Fruit fly (Drosophila melanogaster) whole organism, embryonic: ENCODE results near the gene CG16985.
A peak's percentile ranks its signal among the peaks of the same experiment; 100 is the strongest.

Experiments
- Atf-2 ChIP-seq: fragments of 200-800 bp; sonication (Bioruptor generic); optimal IDR thresholded peaks from 2 replicates; lab custom pipeline; 2016; ENCODE audit warnings: missing biosample characterization, missing genetic modification characterization
- Blimp-1 ChIP-seq: fragments of 200-800 bp; sonication (Bioruptor generic); optimal IDR thresholded peaks from 3 replicates; lab custom pipeline; 2018; ENCODE audit warnings: missing biosample characterization, missing genetic modification characterization, mild to moderate bottlenecking, moderate library complexity, missing genetic modification reagents
- CG11456 ChIP-seq: fragments of 200-800 bp; sonication (Bioruptor generic); IDR thresholded peaks from 3 replicates; pipeline ENCODE4 v1.3.6; 2022; ENCODE audit warnings: missing biosample characterization, missing genetic modification characterization
- CG12104 ChIP-seq: fragments of 200-800 bp; sonication (Bioruptor generic); optimal IDR thresholded peaks from 3 replicates; lab custom pipeline; 2016; ENCODE audit warnings: missing biosample characterization, missing genetic modification characterization
- CG12744 ChIP-seq: fragments of 200-800 bp; sonication (Bioruptor generic); optimal IDR thresholded peaks from 2 replicates; lab custom pipeline; 2016; ENCODE audit warnings: missing biosample characterization, missing genetic modification characterization
- CG12942 ChIP-seq: fragments of 200-800 bp; sonication (Bioruptor generic); optimal IDR thresholded peaks from 3 replicates; lab custom pipeline; 2016; ENCODE audit warnings: missing biosample characterization, missing genetic modification characterization
- CG1602 ChIP-seq: fragments of 200-800 bp; sonication (Bioruptor generic); optimal IDR thresholded peaks from 3 replicates; lab custom pipeline; 2016; ENCODE audit warnings: missing biosample characterization, missing genetic modification characterization
- CG16779 ChIP-seq: fragments of 200-800 bp; sonication (Bioruptor generic); IDR thresholded peaks from 2 replicates; pipeline ENCODE4 v1.3.6; 2022; ENCODE audit warnings: missing biosample characterization, missing genetic modification characterization
- CG2116 ChIP-seq: fragments of 200-800 bp; sonication (Bioruptor generic); optimal IDR thresholded peaks from 3 replicates; lab custom pipeline; 2018; ENCODE audit warnings: missing biosample characterization, mild to moderate bottlenecking, missing genetic modification characterization
- CG3065 ChIP-seq: fragments of 200-800 bp; sonication (Bioruptor generic); optimal IDR thresholded peaks from 2 replicates; lab custom pipeline; 2016; ENCODE audit warnings: missing biosample characterization, missing genetic modification characterization
- CG4424 ChIP-seq: fragments of 200-800 bp; sonication (Bioruptor generic); optimal IDR thresholded peaks from 3 replicates; lab custom pipeline; 2016; ENCODE audit warnings: missing biosample characterization, missing genetic modification characterization
- CG4854 ChIP-seq: fragments of 200-800 bp; sonication (Bioruptor generic); optimal IDR thresholded peaks from 2 replicates; lab custom pipeline; 2016; ENCODE audit warnings: missing biosample characterization, missing genetic modification characterization, inconsistent platforms
- CG5180 ChIP-seq: fragments of 200-800 bp; sonication (Bioruptor generic); optimal IDR thresholded peaks from 3 replicates; lab custom pipeline; 2017; ENCODE audit warnings: missing biosample characterization, missing genetic modification characterization, mild to moderate bottlenecking, moderate library complexity, missing genetic modification reagents
- CG6272 ChIP-seq: fragments of 200-800 bp; sonication (Bioruptor generic); IDR thresholded peaks from 2 replicates; pipeline ENCODE4 v1.3.6; 2022; ENCODE audit warnings: missing biosample characterization, missing genetic modification characterization
- CG8290 ChIP-seq, 3 experiments: fragments of 200-800 bp; sonication (Bioruptor generic); optimal IDR thresholded peaks; 2 replicates each; lab custom pipeline; 2016 to 2019; ENCODE audit warnings: missing biosample characterization in 3 of 3, missing genetic modification characterization in 3 of 3, mild to moderate bottlenecking in 2 of 3, moderate library complexity in 1 of 3
- CG8388 ChIP-seq: fragments of 200-800 bp; sonication (Bioruptor generic); optimal IDR thresholded peaks from 2 replicates; lab custom pipeline; 2019; ENCODE audit warnings: missing biosample characterization, mild to moderate bottlenecking, missing genetic modification characterization, moderate library complexity
- Gsc ChIP-seq: fragments of 200-800 bp; sonication (Bioruptor generic); IDR thresholded peaks from 2 replicates; pipeline ENCODE4 v1.3.6; 2022; ENCODE audit warnings: missing biosample characterization, missing genetic modification characterization
- H15 ChIP-seq: fragments of 200-800 bp; sonication (Bioruptor generic); IDR thresholded peaks from 3 replicates; pipeline ENCODE4 v1.3.6; 2022; ENCODE audit warnings: missing biosample characterization, missing genetic modification characterization
- HLH4C ChIP-seq: fragments of 200-800 bp; sonication (Bioruptor generic); IDR thresholded peaks from 3 replicates; pipeline ENCODE4 v1.3.6; 2022; ENCODE audit warnings: missing biosample characterization, missing genetic modification characterization; ENCODE audit not compliant: partially characterized antibody
- Hmx ChIP-seq: fragments of 200-800 bp; sonication (Bioruptor generic); optimal IDR thresholded peaks from 2 replicates; lab custom pipeline; 2016; ENCODE audit warnings: missing biosample characterization, missing genetic modification characterization
- Jarid2 ChIP-seq: fragments of 200-800 bp; sonication (Bioruptor generic); optimal IDR thresholded peaks from 3 replicates; lab custom pipeline; 2017; ENCODE audit warnings: mild to moderate bottlenecking, missing biosample characterization, missing genetic modification reagents, missing genetic modification characterization
- Max ChIP-seq: fragments of 200-800 bp; sonication (Bioruptor generic); optimal IDR thresholded peaks from 2 replicates; lab custom pipeline; 2016; ENCODE audit warnings: missing biosample characterization, mild to moderate bottlenecking, missing genetic modification characterization
- NC2α ChIP-seq: fragments of 200-800 bp; sonication (Bioruptor generic); optimal IDR thresholded peaks from 2 replicates; lab custom pipeline; 2016; ENCODE audit warnings: missing biosample characterization, missing genetic modification characterization
- NC2β ChIP-seq: fragments of 200-800 bp; sonication (Bioruptor generic); optimal IDR thresholded peaks from 2 replicates; lab custom pipeline; 2016; ENCODE audit warnings: missing biosample characterization, missing genetic modification characterization
- NfI ChIP-seq: fragments of 200-800 bp; sonication (Bioruptor generic); optimal IDR thresholded peaks from 3 replicates; lab custom pipeline; 2018; ENCODE audit warnings: missing biosample characterization, mild to moderate bottlenecking, missing genetic modification characterization, moderate library complexity
- Oaz ChIP-seq: fragments of 200-800 bp; sonication (Bioruptor generic); IDR thresholded peaks from 2 replicates; pipeline ENCODE4 v1.3.6; 2022; ENCODE audit warnings: missing biosample characterization, missing genetic modification characterization
- PHDP ChIP-seq: fragments of 200-800 bp; sonication (Bioruptor generic); optimal IDR thresholded peaks from 3 replicates; lab custom pipeline; 2018; ENCODE audit warnings: missing biosample characterization, mild to moderate bottlenecking, missing genetic modification characterization, moderate library complexity
- Poxn ChIP-seq: fragments of 200-800 bp; sonication (Bioruptor generic); IDR thresholded peaks from 2 replicates; pipeline ENCODE4 v1.3.6; 2022; ENCODE audit warnings: missing biosample characterization, missing genetic modification characterization
- Sin3A ChIP-seq: fragments of >200 bp; optimal IDR thresholded peaks from 2 replicates; lab custom pipeline; 2018
- bcd ChIP-seq: fragments of 200-800 bp; sonication (Bioruptor generic); optimal IDR thresholded peaks from 2 replicates; lab custom pipeline; 2017; ENCODE audit warnings: missing biosample characterization, mild to moderate bottlenecking, missing genetic modification characterization
- bigmax ChIP-seq: fragments of 200-800 bp; sonication (Bioruptor generic); optimal IDR thresholded peaks from 2 replicates; lab custom pipeline; 2018; ENCODE audit warnings: missing biosample characterization, mild to moderate bottlenecking, missing genetic modification characterization
- cato ChIP-seq: fragments of 200-800 bp; sonication (Bioruptor generic); optimal IDR thresholded peaks from 2 replicates; lab custom pipeline; 2016; ENCODE audit warnings: missing biosample characterization, missing genetic modification characterization, borderline replicate concordance
- chn ChIP-seq: fragments of 200-800 bp; sonication (Bioruptor generic); optimal IDR thresholded peaks from 2 replicates; lab custom pipeline; 2016; ENCODE audit warnings: missing biosample characterization, missing genetic modification characterization
- cwo ChIP-seq: fragments of 200-800 bp; sonication (Bioruptor generic); optimal IDR thresholded peaks from 3 replicates; lab custom pipeline; 2017; ENCODE audit warnings: missing biosample characterization, missing genetic modification characterization, mild to moderate bottlenecking, moderate library complexity, missing genetic modification reagents
- danr ChIP-seq: fragments of 200-800 bp; sonication (Bioruptor generic); IDR thresholded peaks from 2 replicates; pipeline ENCODE4 v1.3.6; 2022; ENCODE audit warnings: missing biosample characterization, missing genetic modification characterization
- esg ChIP-seq: fragments of 200-800 bp; sonication (Bioruptor generic); conservative IDR thresholded peaks from 2 replicates; pipeline ENCODE4 v1.3.6; 2022; ENCODE audit warnings: missing biosample characterization, missing genetic modification characterization
- gce ChIP-seq: fragments of 200-800 bp; sonication (Bioruptor generic); IDR thresholded peaks from 3 replicates; pipeline ENCODE4 v1.3.6; 2022; ENCODE audit warnings: missing biosample characterization, missing genetic modification characterization
- gro ChIP-seq: fragments of 200-800 bp; sonication (Bioruptor generic); optimal IDR thresholded peaks from 2 replicates; lab custom pipeline; 2016; ENCODE audit warnings: missing biosample characterization, missing genetic modification characterization
- jigr1 ChIP-seq: fragments of 200-800 bp; sonication (Bioruptor generic); IDR thresholded peaks from 3 replicates; pipeline ENCODE4 v1.3.6; 2022; ENCODE audit warnings: missing biosample characterization, missing genetic modification characterization
- kay ChIP-seq: fragments of 200-800 bp; sonication (Bioruptor generic); optimal IDR thresholded peaks from 2 replicates; lab custom pipeline; 2016; ENCODE audit warnings: missing biosample characterization, missing genetic modification characterization
- repo ChIP-seq: fragments of 200-800 bp; sonication (Bioruptor generic); optimal IDR thresholded peaks from 2 replicates; lab custom pipeline; 2016; ENCODE audit warnings: missing biosample characterization, missing genetic modification characterization
- ro ChIP-seq: fragments of 200-800 bp; sonication (Bioruptor generic); IDR thresholded peaks from 2 replicates; pipeline ENCODE4 v1.3.6; 2022; ENCODE audit warnings: missing biosample characterization, missing genetic modification characterization
- row ChIP-seq: fragments of 200-800 bp; sonication (Bioruptor generic); IDR thresholded peaks from 3 replicates; pipeline ENCODE4 v1.3.6; 2022; ENCODE audit warnings: missing biosample characterization, missing genetic modification characterization
- run ChIP-seq: fragments of 200-800 bp; sonication (Bioruptor generic); optimal IDR thresholded peaks from 3 replicates; lab custom pipeline; 2018; ENCODE audit warnings: missing biosample characterization, mild to moderate bottlenecking, missing genetic modification characterization
- sd ChIP-seq: fragments of 200-800 bp; sonication (Bioruptor generic); optimal IDR thresholded peaks from 3 replicates; lab custom pipeline; 2018; ENCODE audit warnings: missing biosample characterization, mild to moderate bottlenecking, missing genetic modification characterization, moderate library complexity
- sens-2 ChIP-seq: fragments of 200-800 bp; sonication (Bioruptor generic); IDR thresholded peaks from 2 replicates; pipeline ENCODE4 v1.3.6; 2022; ENCODE audit warnings: missing biosample characterization, missing genetic modification characterization
- stwl ChIP-seq: fragments of 200-800 bp; sonication (Bioruptor generic); optimal IDR thresholded peaks from 3 replicates; lab custom pipeline; 2018; ENCODE audit warnings: missing biosample characterization, mild to moderate bottlenecking, missing genetic modification characterization, moderate library complexity
- tx ChIP-seq: fragments of 200-800 bp; sonication (Bioruptor generic); optimal IDR thresholded peaks from 2 replicates; lab custom pipeline; 2016; ENCODE audit warnings: missing biosample characterization, missing genetic modification characterization
- wdn ChIP-seq: fragments of 200-800 bp; sonication (Bioruptor generic); IDR thresholded peaks from 2 replicates; pipeline ENCODE4 v1.3.6; 2022; ENCODE audit warnings: missing biosample characterization, missing genetic modification characterization

The CG16985 gene

DNA sequence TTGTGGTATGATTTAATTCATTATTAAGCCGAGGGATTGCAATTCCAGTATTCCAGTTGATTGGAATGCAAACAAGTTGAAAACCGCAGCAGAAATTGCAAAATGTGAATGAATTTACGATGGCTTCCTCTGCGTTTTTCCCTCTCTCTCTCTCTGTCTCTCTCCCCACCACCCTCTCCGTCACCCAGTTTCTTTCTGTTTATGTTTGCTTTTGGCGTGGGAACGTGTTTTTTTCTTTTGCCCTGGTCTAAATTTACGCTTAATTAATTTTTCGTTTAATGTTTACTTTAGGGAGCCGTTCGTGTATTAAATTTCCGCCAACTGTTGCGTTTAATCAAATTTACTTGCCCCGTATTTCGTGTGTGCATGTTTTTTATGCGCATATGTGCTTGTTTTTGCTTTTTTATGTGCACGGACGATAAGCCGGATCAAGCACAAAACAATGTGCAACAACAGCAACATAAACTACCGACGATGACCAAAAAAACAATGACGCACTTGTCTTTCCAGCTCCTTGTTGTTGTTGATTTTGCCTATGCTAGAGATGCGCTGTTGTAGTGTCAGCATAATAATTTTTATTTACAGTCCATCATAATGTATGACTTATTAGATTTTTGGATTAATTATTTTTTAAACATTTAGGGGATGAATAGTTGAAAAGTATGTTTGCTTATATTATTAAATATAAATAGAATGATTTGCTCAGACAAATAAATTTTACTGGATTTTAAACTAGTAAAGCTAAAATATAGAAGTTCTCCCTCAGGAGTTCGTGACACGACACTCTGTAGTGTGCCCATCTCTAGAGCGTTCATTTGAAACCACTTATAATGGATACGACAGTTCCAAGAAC lies 9.0 kb upstream of the CG16985 start:
- TF ChIP-seq CG3065 (GFP tag; lab: Kevin White, UChicago) = no peak
- no peak for TF ChIP-seq stwl (tag; lab: Kevin White, UChicago)
- no peak for TF ChIP-seq Hmx (GFP tag; lab: Kevin White, UChicago)
- peak; percentile 93 for TF ChIP-seq row (GFP tag; lab: Robert Waterston, UW)
- TF ChIP-seq Blimp-1 (GFP tag; lab: Kevin White, UChicago) = peak; percentile 64
- peak; percentile 70 for TF ChIP-seq bcd
- peak; percentile 69 for TF ChIP-seq Oaz (GFP tag; lab: Robert Waterston, UW)
- TF ChIP-seq Jarid2 (GFP tag; lab: Kevin White, UChicago) = no peak
- TF ChIP-seq HLH4C = peak; percentile 58; the same call in 2 of the 3 replicates
- no peak for TF ChIP-seq jigr1
- peak; percentile 53 for TF ChIP-seq CG5180 (GFP tag; lab: Kevin White, UChicago)
- peak; percentile 78 for TF ChIP-seq CG8388 (GFP tag; lab: Kevin White, UChicago)
- no peak for TF ChIP-seq wdn (GFP tag; lab: Robert Waterston, UW)
- no peak for TF ChIP-seq Gsc (GFP tag; lab: Robert Waterston, UW)
- TF ChIP-seq run (tag; lab: Kevin White, UChicago) = peak; percentile 71
- TF ChIP-seq CG1602 (GFP tag; lab: Kevin White, UChicago) = peak; percentile 60
- peak; percentile 62 for TF ChIP-seq Max (GFP tag; lab: Kevin White, UChicago)
- no peak for TF ChIP-seq bigmax (GFP tag; lab: Kevin White, UChicago)
- TF ChIP-seq NC2β (GFP tag; lab: Kevin White, UChicago) = no peak
- TF ChIP-seq CG8290 (GFP tag; optimal IDR thresholded peaks at IDR 0.05; lab: Kevin White, UChicago) = peak; percentile 21
- peak; percentile 18 to 47 for TF ChIP-seq CG8290 (tag; optimal IDR thresholded peaks at IDR 0.05; lab: Kevin White, UChicago)
- TF ChIP-seq CG12104 (GFP tag; lab: Kevin White, UChicago) = peak; percentile 82
- TF ChIP-seq repo (GFP tag; lab: Kevin White, UChicago) = no peak
- no peak for TF ChIP-seq Atf-2
- 0 out of 2 replicates have a peak, but pooled peaks have one; percentile 17 for TF ChIP-seq Poxn (GFP tag; lab: Robert Waterston, UW)
- TF ChIP-seq cwo (GFP tag; lab: Kevin White, UChicago) = peak; percentile 72
- TF ChIP-seq gro (GFP tag; lab: Kevin White, UChicago) = no peak
- peak; percentile 32 for TF ChIP-seq cato (GFP tag; lab: Kevin White, UChicago)
- TF ChIP-seq CG4854 = no peak
- peak; percentile 51; the same call in 1 of the 3 replicates for TF ChIP-seq gce (GFP tag; lab: Robert Waterston, UW)
- TF ChIP-seq NC2α (GFP tag; lab: Kevin White, UChicago) = no peak
- TF ChIP-seq CG2116 = peak; percentile 43
- peak; percentile 49; the same call in 1 of the 2 replicates for TF ChIP-seq CG6272
- no peak for TF ChIP-seq CG12744 (GFP tag; lab: Kevin White, UChicago)
- peak; percentile 10 for TF ChIP-seq chn
- TF ChIP-seq danr (GFP tag; lab: Robert Waterston, UW) = 0 out of 2 replicates have a peak, but pooled peaks have one; percentile 8
- TF ChIP-seq CG11456 (GFP tag; lab: Robert Waterston, UW) = no peak
- TF ChIP-seq NfI (GFP tag; lab: Kevin White, UChicago) = peak; percentile 65
- TF ChIP-seq ro (GFP tag; lab: Robert Waterston, UW) = no peak
- TF ChIP-seq CG16779 = no peak
- TF ChIP-seq sens-2 (GFP tag; lab: Robert Waterston, UW) = no peak
- TF ChIP-seq CG12942 (GFP tag; lab: Kevin White, UChicago) = peak; percentile 26
- TF ChIP-seq kay (GFP tag; lab: Kevin White, UChicago) = peak; percentile 52
- TF ChIP-seq esg (GFP tag; lab: Robert Waterston, UW) = peak; percentile 66
- TF ChIP-seq H15 = no peak
- no peak for TF ChIP-seq tx (GFP tag; lab: Kevin White, UChicago)
- peak; percentile 73 for TF ChIP-seq CG4424 (GFP tag; lab: Kevin White, UChicago)
- TF ChIP-seq sd = peak; percentile 1
- no peak for TF ChIP-seq Sin3A (lab: Kevin White, UChicago)
- peak; percentile 77 for TF ChIP-seq PHDP (tag; lab: Kevin White, UChicago)
